Worm (Caenorhabditis elegans): ENCODE results near the gene sax-2.

sax-2 gene

DNA sequence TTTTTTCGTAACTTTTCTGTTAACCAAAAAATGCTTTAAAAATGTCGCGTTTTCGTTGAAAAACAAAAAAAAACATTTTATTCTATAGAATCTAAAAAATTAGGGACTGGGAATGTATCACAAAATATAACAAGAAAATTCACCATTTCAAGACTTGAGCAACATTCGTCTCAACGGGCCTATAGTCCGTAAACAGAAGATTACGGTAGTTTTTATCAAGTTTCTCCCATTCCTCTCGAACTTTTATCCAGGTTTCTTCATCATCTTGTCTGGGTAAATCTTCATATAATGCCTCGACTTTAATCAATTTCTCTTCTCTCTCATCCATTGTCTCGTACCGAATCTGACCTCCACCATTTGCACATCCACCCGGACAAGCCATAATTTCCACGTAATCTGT, 45.9 kb downstream of the sax-2 start:
- TF ChIP-seq fkh-4 (tag; optimal IDR thresholded peaks at IDR 0.05; ENCODE audit: borderline replicate concordance) (no peak), ceh-82 (tag; optimal IDR thresholded peaks at IDR 0.05) (no peak), snu-23 (GFP tag; optimal IDR thresholded peaks at IDR 0.05) (no peak), jun-1 (tag; optimal IDR thresholded peaks at IDR 0.05) (no peak), C16A3.4 (tag; optimal IDR thresholded peaks at IDR 0.05) (no peak), nhr-84 (tag; optimal IDR thresholded peaks at IDR 0.05) (no peak), F16B12.6 (tag; optimal IDR thresholded peaks at IDR 0.05) (no peak), elt-3 (tag; optimal IDR thresholded peaks at IDR 0.05) (no peak), lsy-2 (tag; optimal IDR thresholded peaks at IDR 0.05) (no peak), sptf-1 (tag; optimal IDR thresholded peaks at IDR 0.05) (no peak), pqm-1 (tag; optimal IDR thresholded peaks at IDR 0.05) (no peak), dpl-1 (GFP tag; optimal IDR thresholded peaks at IDR 0.05) (no peak)

DNA sequence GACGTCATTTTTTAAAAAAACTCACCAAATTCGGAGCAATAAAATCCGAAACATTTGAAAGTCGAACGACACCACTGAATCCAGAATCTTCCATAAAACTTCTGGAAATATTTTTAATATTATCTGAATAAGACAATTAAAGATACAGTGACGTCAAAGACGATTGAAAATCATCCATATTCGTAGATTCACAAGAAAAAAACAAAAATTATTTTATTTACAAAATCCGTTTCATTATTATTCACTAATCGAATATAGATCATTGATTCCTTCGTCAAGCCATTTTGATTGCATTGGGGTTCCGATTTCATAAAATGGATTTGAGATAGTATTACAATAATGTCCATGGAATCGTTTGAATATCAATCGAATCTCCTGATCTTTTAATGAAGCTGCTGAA, 49.2 kb downstream of the sax-2 start, which contains the start of gene oxy-4:
Gene oxy-4, minus strand, starts transcription at position 101 of the 400 bp plus-strand sequence.
- no peak for TF ChIP-seq jun-1 (tag; optimal IDR thresholded peaks at IDR 0.05)
- no peak for TF ChIP-seq efl-3 (GFP tag; optimal IDR thresholded peaks at IDR 0.05)
- TF ChIP-seq unc-62 (GFP tag; optimal IDR thresholded peaks at IDR 0.05) = no peak

DNA sequence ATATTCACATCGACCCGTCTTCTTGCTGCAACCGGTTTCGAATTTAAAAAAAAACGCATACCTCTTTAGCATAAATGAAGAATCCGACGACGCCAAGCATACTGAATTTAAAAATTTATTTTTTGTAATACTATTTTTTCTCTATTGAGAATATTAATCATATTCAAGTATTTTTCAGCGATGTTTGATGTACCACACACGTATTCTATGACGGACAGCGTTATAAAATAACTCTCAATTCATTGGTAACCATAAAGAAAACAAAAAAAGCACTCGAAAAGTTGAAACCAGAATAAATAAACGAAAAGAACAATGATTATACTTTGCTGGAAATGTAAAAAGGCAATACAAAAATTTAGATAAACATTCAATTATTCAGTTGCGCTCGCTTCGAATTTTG, 50.0 kb downstream of the sax-2 start, which contains the start of gene T10F2.5:
Gene T10F2.5, minus strand, starts transcription at position 101 of the 400 bp plus-strand sequence.
- no peak for TF ChIP-seq efl-3 (GFP tag; optimal IDR thresholded peaks at IDR 0.05)
- no peak for TF ChIP-seq nhr-85 (tag)
- no peak for TF ChIP-seq nhr-12 (tag; optimal IDR thresholded peaks at IDR 0.05)
- no peak for TF ChIP-seq nhr-28 (tag; optimal IDR thresholded peaks at IDR 0.05)
- no peak for TF ChIP-seq ets-5 (GFP tag; IDR thresholded peaks at IDR 0.05)
- no peak for TF ChIP-seq aly-2 (tag; optimal IDR thresholded peaks at IDR 0.05)
- TF ChIP-seq unc-130 (tag; optimal IDR thresholded peaks at IDR 0.05) = no peak
- no peak for TF ChIP-seq nhr-19 (GFP tag; conservative IDR thresholded peaks at IDR 0.05)
- TF ChIP-seq nhr-76 (tag; optimal IDR thresholded peaks at IDR 0.05) = no peak

DNA sequence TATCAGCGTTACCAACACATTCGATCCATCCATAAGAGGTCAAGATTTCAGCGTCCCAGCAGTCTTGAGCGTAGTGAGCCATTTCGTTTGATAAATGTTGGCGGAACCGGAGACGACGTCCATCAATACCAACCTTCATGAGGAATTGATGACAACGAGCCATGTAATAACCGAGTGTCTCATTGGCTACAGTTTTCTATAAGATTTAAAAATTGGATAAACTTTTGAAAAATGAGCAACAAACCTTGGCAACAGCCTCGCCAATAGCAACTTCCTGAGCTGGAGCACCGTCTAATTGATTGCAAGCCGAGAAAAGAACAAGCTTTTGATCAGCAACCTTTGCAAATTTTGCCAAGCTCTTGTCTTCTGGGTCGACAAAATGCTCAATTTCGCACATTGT, 51.3 kb downstream of the sax-2 start:
- no peak for TF ChIP-seq lsy-2 (tag; optimal IDR thresholded peaks at IDR 0.05)
- no peak for TF ChIP-seq blmp-1 (tag; optimal IDR thresholded peaks at IDR 0.05)
- no peak for TF ChIP-seq nhr-77 (tag; optimal IDR thresholded peaks at IDR 0.05)
- TF ChIP-seq snpc-4 (tag; optimal IDR thresholded peaks at IDR 0.05) = no peak
- TF ChIP-seq F16B12.6 (tag; optimal IDR thresholded peaks at IDR 0.05) = no peak
- no peak for TF ChIP-seq dpl-1 (GFP tag; optimal IDR thresholded peaks at IDR 0.05)
- no peak for TF ChIP-seq fkh-8 (tag; optimal IDR thresholded peaks at IDR 0.05)
- TF ChIP-seq snu-23 (GFP tag; optimal IDR thresholded peaks at IDR 0.05) = no peak
- TF ChIP-seq zip-4 (GFP tag; optimal IDR thresholded peaks at IDR 0.05) = no peak
- no peak for TF ChIP-seq mep-1 (tag; optimal IDR thresholded peaks at IDR 0.05)
- no peak for TF ChIP-seq unc-98 (GFP tag; IDR thresholded peaks at IDR 0.05)
- no peak for TF ChIP-seq hlh-4 (tag; optimal IDR thresholded peaks at IDR 0.05)

DNA sequence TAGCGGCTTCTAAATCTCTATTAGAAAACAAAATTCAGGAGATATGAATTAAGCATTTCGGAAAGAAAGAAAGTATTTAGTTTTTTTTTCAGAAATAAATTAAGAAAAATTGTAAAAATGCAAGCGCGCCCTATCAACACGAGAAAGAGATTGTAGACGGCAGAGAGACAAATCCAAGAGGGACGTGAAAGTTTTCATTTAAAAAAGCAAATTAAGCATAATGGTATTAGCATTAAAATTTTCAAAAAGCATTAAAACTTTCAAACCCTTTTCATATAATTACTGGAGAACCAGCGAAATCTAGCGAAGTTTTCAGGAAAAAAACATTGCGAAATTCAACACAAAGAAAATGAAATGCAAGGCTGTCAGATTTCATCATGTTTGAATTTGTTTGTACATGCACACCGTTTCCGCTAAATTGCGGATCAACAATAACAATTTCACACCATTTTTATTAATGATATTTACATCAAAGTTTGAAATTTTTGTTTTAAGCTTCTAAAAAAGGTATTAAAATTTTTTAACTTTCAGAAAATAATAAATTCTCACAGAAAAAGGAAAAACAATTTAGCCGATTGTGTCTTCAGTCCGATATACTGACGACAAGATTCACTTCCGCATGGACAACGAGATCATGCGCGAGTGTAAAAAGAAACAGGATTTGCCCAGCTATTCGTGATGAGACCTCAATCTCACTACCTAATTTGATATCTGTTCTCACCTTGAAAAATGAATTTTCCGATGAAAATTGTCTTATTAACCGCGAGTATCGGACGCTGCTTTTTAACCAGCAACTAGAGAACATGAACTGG, 53.5 kb downstream of the sax-2 start, which contains the start of gene gars-1:
Gene gars-1, minus strand, starts transcription at position 808 of the 812 bp plus-strand sequence.
- TF ChIP-seq C16A3.4 (tag; optimal IDR thresholded peaks at IDR 0.05) (peak; percentile 25), skn-1 (tag; optimal IDR thresholded peaks at IDR 0.05) (peak; percentile 66), mep-1 (tag; optimal IDR thresholded peaks at IDR 0.05) (peak; percentile 7), ceh-63 (GFP tag; optimal IDR thresholded peaks at IDR 0.05) (no peak), lin-15B (tag; optimal IDR thresholded peaks at IDR 0.05) (peak; percentile 9), unc-86 (tag; optimal IDR thresholded peaks at IDR 0.05) (no peak), nhr-20 (tag; optimal IDR thresholded peaks at IDR 0.05) (peak; percentile 4), zip-4 (GFP tag; optimal IDR thresholded peaks at IDR 0.05) (peak; percentile 82), lin-35 (GFP tag; optimal IDR thresholded peaks at IDR 0.05) (peak in 1 of 2 experiments; percentile 37), dpl-1 (GFP tag; optimal IDR thresholded peaks at IDR 0.05) (peak; percentile 6 to 53 (median 7)), lin-13 (GFP tag; optimal IDR thresholded peaks at IDR 0.05) (peak; percentile 19), ceh-82 (tag; optimal IDR thresholded peaks at IDR 0.05) (no peak), ceh-90 (tag; optimal IDR thresholded peaks at IDR 0.05) (no peak), mef-2 (tag; optimal IDR thresholded peaks at IDR 0.05) (no peak), efl-1 (optimal IDR thresholded peaks at IDR 0.05) (peak; percentile 32), efl-1 (GFP tag; optimal IDR thresholded peaks at IDR 0.05 in 1 of 2) (peak; percentile 40 to 80), rnt-1 (tag; optimal IDR thresholded peaks at IDR 0.05) (peak; percentile 15), blmp-1 (tag; optimal IDR thresholded peaks at IDR 0.05) (peak; percentile 70), nhr-71 (tag; optimal IDR thresholded peaks at IDR 0.05) (peak; percentile 19), lsy-2 (tag; optimal IDR thresholded peaks at IDR 0.05) (peak in 1 of 2 experiments; percentile 30), nhr-85 (tag) (peak; percentile 25), dsc-1 (tag; optimal IDR thresholded peaks at IDR 0.05) (no peak)

Measured in whole organism, L1 larva.